Fruit fly (Drosophila melanogaster) whole organism, embryonic: ENCODE measurements around the gene CG7139.

Experiments
- Aef1 ChIP-seq: fragments of 200-800 bp; sonication (Bioruptor generic); IDR thresholded peaks from 3 replicates; pipeline ENCODE4 v1.3.6; 2022; ENCODE audit warnings: missing biosample characterization, missing genetic modification characterization
- Antp ChIP-seq: fragments of 200-800 bp; sonication (Bioruptor generic); optimal IDR thresholded peaks from 3 replicates; lab custom pipeline; 2016; ENCODE audit warnings: missing biosample characterization, missing genetic modification characterization
- BtbVII ChIP-seq: fragments of 200-800 bp; sonication (Bioruptor generic); optimal IDR thresholded peaks from 3 replicates; lab custom pipeline; 2017; ENCODE audit warnings: missing biosample characterization, mild to moderate bottlenecking, missing genetic modification characterization
- CG10543 ChIP-seq: fragments of 200-800 bp; sonication (Bioruptor generic); optimal IDR thresholded peaks from 3 replicates; lab custom pipeline; 2017; ENCODE audit warnings: missing biosample characterization, mild to moderate bottlenecking, missing genetic modification characterization, moderate library complexity
- CG12104 ChIP-seq: fragments of 200-800 bp; sonication (Bioruptor generic); optimal IDR thresholded peaks from 3 replicates; lab custom pipeline; 2016; ENCODE audit warnings: missing biosample characterization, missing genetic modification characterization
- CG12155 ChIP-seq: fragments of 200-800 bp; sonication (Bioruptor generic); optimal IDR thresholded peaks from 3 replicates; lab custom pipeline; 2016; ENCODE audit warnings: missing biosample characterization, missing genetic modification characterization
- CG13775 ChIP-seq: fragments of 200-800 bp; sonication (Bioruptor generic); optimal IDR thresholded peaks from 3 replicates; lab custom pipeline; 2017; ENCODE audit warnings: missing biosample characterization, mild to moderate bottlenecking, missing genetic modification characterization
- CG15269 ChIP-seq: fragments of 200-800 bp; sonication (Bioruptor generic); optimal IDR thresholded peaks from 2 replicates; lab custom pipeline; 2018; ENCODE audit warnings: missing biosample characterization, mild to moderate bottlenecking, missing genetic modification characterization, moderate library complexity
- CG17612 ChIP-seq: fragments of 200-800 bp; sonication (Bioruptor generic); IDR thresholded peaks from 2 replicates; pipeline ENCODE4 v1.3.6; 2022; ENCODE audit warnings: missing biosample characterization, missing genetic modification characterization
- CG2116 ChIP-seq: fragments of 200-800 bp; sonication (Bioruptor generic); optimal IDR thresholded peaks from 3 replicates; lab custom pipeline; 2018; ENCODE audit warnings: missing biosample characterization, mild to moderate bottlenecking, missing genetic modification characterization
- CG31365 ChIP-seq: fragments of 200-800 bp; sonication (Bioruptor generic); optimal IDR thresholded peaks from 2 replicates; lab custom pipeline; 2018; ENCODE audit warnings: missing biosample characterization, mild to moderate bottlenecking, missing genetic modification characterization
- CG31388 ChIP-seq: fragments of 200-800 bp; sonication (Bioruptor generic); optimal IDR thresholded peaks from 2 replicates; lab custom pipeline; 2016; ENCODE audit warnings: missing biosample characterization, missing genetic modification characterization
- CG3838 ChIP-seq: fragments of 200-800 bp; sonication (Bioruptor generic); optimal IDR thresholded peaks from 3 replicates; lab custom pipeline; 2016; ENCODE audit warnings: missing biosample characterization, missing genetic modification characterization
- CG4707 ChIP-seq: fragments of 200-800 bp; sonication (Bioruptor generic); optimal IDR thresholded peaks from 2 replicates; lab custom pipeline; 2018; ENCODE audit warnings: missing biosample characterization, mild to moderate bottlenecking, missing genetic modification characterization, moderate library complexity
- CG5953 ChIP-seq: fragments of 200-800 bp; sonication (Bioruptor generic); IDR thresholded peaks from 2 replicates; pipeline ENCODE4 v1.3.6; 2022; ENCODE audit warnings: missing biosample characterization, missing genetic modification characterization
- CG6854 ChIP-seq: fragments of 200-800 bp; sonication (Bioruptor generic); optimal IDR thresholded peaks from 3 replicates; lab custom pipeline; 2017; ENCODE audit warnings: missing biosample characterization, mild to moderate bottlenecking, missing genetic modification characterization
- CG7357 ChIP-seq: fragments of 200-800 bp; sonication (Bioruptor generic); IDR thresholded peaks from 3 replicates; pipeline ENCODE4 v1.3.6; 2022; ENCODE audit warnings: missing biosample characterization, missing genetic modification characterization
- CG7372 ChIP-seq: fragments of 200-800 bp; sonication (Bioruptor generic); IDR thresholded peaks from 2 replicates; pipeline ENCODE4 v1.3.6; 2022; ENCODE audit warnings: missing biosample characterization, missing genetic modification characterization
- CG7839 ChIP-seq: fragments of 200-800 bp; sonication (Bioruptor generic); optimal IDR thresholded peaks from 3 replicates; lab custom pipeline; 2018; ENCODE audit warnings: missing biosample characterization, mild to moderate bottlenecking, missing genetic modification characterization, moderate library complexity
- CG9817 ChIP-seq: fragments of 200-800 bp; sonication (Bioruptor generic); optimal IDR thresholded peaks from 2 replicates; lab custom pipeline; 2018; ENCODE audit warnings: missing biosample characterization, mild to moderate bottlenecking, missing genetic modification characterization, moderate library complexity
- CrebB ChIP-seq: fragments of 200-800 bp; sonication (Bioruptor generic); optimal IDR thresholded peaks from 3 replicates; lab custom pipeline; 2018; ENCODE audit warnings: missing biosample characterization, mild to moderate bottlenecking, missing genetic modification characterization
- D ChIP-seq, 2 experiments: fragments of 200-800 bp in 1 of 2; fragments of >200 bp in 1 of 2; sonication (Bioruptor generic) in 1 of 2; optimal IDR thresholded peaks; 2 replicates in 1 of 2; 3 replicates in 1 of 2; lab custom pipeline; 2017; ENCODE audit warnings: mild to moderate bottlenecking in 1 of 2, missing biosample characterization in 1 of 2, missing genetic modification characterization in 1 of 2, missing genetic modification reagents in 1 of 2
- Dbx ChIP-seq: fragments of 200-800 bp; sonication (Bioruptor generic); IDR thresholded peaks from 3 replicates; pipeline ENCODE4 v1.3.6; 2022; ENCODE audit warnings: missing biosample characterization, missing genetic modification characterization
- Dip2 ChIP-seq: fragments of 200-800 bp; sonication (Bioruptor generic); IDR thresholded peaks from 2 replicates; pipeline ENCODE4 v1.3.6; 2022; ENCODE audit warnings: missing biosample characterization, missing genetic modification characterization
- Dll ChIP-seq: fragments of 200-800 bp; sonication (Bioruptor generic); IDR thresholded peaks from 4 replicates; pipeline ENCODE4 v1.3.6; 2022; ENCODE audit warnings: missing biosample characterization, missing genetic modification characterization; ENCODE audit not compliant: partially characterized antibody
- Dp ChIP-seq: fragments of 200-800 bp; sonication (Bioruptor generic); optimal IDR thresholded peaks from 2 replicates; lab custom pipeline; 2018; ENCODE audit warnings: missing biosample characterization, mild to moderate bottlenecking, missing genetic modification characterization, moderate library complexity
- HLH4C ChIP-seq: fragments of 200-800 bp; sonication (Bioruptor generic); IDR thresholded peaks from 3 replicates; pipeline ENCODE4 v1.3.6; 2022; ENCODE audit warnings: missing biosample characterization, missing genetic modification characterization; ENCODE audit not compliant: partially characterized antibody
- Hr39 ChIP-seq: fragments of >200 bp; optimal IDR thresholded peaks from 2 replicates; lab custom pipeline; 2017
- NFAT ChIP-seq: fragments of 200-800 bp; sonication (Bioruptor generic); IDR thresholded peaks from 2 replicates; pipeline ENCODE4 v1.3.6; 2022; ENCODE audit warnings: missing biosample characterization, missing genetic modification characterization
- Nf-YC ChIP-seq: fragments of 200-800 bp; optimal IDR thresholded peaks from 3 replicates; lab custom pipeline; 2019; ENCODE audit warnings: missing biosample characterization, mild to moderate bottlenecking, missing genetic modification characterization, moderate library complexity
- Rx ChIP-seq: fragments of 200-800 bp; sonication (Bioruptor generic); IDR thresholded peaks from 2 replicates; pipeline ENCODE4 v1.3.6; 2022; ENCODE audit warnings: missing biosample characterization, missing genetic modification characterization
- Sox100B ChIP-seq: fragments of 200-800 bp; sonication (Bioruptor generic); optimal IDR thresholded peaks from 3 replicates; lab custom pipeline; 2018; ENCODE audit warnings: missing biosample characterization, mild to moderate bottlenecking, missing genetic modification characterization
- amos ChIP-seq: fragments of 200-800 bp; sonication (Bioruptor generic); IDR thresholded peaks from 2 replicates; pipeline ENCODE4 v1.3.6; 2022; ENCODE audit warnings: missing biosample characterization, missing genetic modification characterization; ENCODE audit not compliant: partially characterized antibody
- dati ChIP-seq: fragments of 200-800 bp; sonication (Bioruptor generic); IDR thresholded peaks from 2 replicates; pipeline ENCODE4 v1.3.6; 2022; ENCODE audit warnings: missing biosample characterization, missing genetic modification characterization
- dimm ChIP-seq: fragments of 200-800 bp; sonication (Bioruptor generic); IDR thresholded peaks from 2 replicates; pipeline ENCODE4 v1.3.6; 2022; ENCODE audit warnings: missing biosample characterization, missing genetic modification characterization
- ftz-f1 ChIP-seq: fragments of 200-800 bp; sonication (Bioruptor generic); optimal IDR thresholded peaks from 2 replicates; lab custom pipeline; 2016; ENCODE audit warnings: missing biosample characterization, missing genetic modification characterization
- gcm ChIP-seq: fragments of 200-800 bp; sonication (Bioruptor generic); optimal IDR thresholded peaks from 2 replicates; lab custom pipeline; 2019; ENCODE audit warnings: missing biosample characterization, mild to moderate bottlenecking, missing genetic modification characterization, moderate library complexity
- gsb ChIP-seq: fragments of 200-800 bp; sonication (Bioruptor generic); IDR thresholded peaks from 2 replicates; pipeline ENCODE4 v1.3.6; 2022; ENCODE audit warnings: missing biosample characterization, missing genetic modification characterization
- kay ChIP-seq: fragments of 200-800 bp; sonication (Bioruptor generic); optimal IDR thresholded peaks from 2 replicates; lab custom pipeline; 2016; ENCODE audit warnings: missing biosample characterization, missing genetic modification characterization
- ken ChIP-seq: fragments of 200-800 bp; sonication (Bioruptor generic); IDR thresholded peaks from 3 replicates; pipeline ENCODE4 v1.3.6; 2022; ENCODE audit warnings: missing biosample characterization, missing genetic modification characterization
- mld ChIP-seq: fragments of 200-800 bp; sonication (Bioruptor generic); IDR thresholded peaks from 3 replicates; pipeline ENCODE4 v1.3.6; 2022; ENCODE audit warnings: missing biosample characterization, missing genetic modification characterization; ENCODE audit not compliant: partially characterized antibody
- pfk ChIP-seq: fragments of 200-800 bp; sonication (Bioruptor generic); optimal IDR thresholded peaks from 2 replicates; lab custom pipeline; 2018; ENCODE audit warnings: missing biosample characterization, mild to moderate bottlenecking, missing genetic modification characterization, moderate library complexity
- run ChIP-seq: fragments of 200-800 bp; sonication (Bioruptor generic); optimal IDR thresholded peaks from 3 replicates; lab custom pipeline; 2018; ENCODE audit warnings: missing biosample characterization, mild to moderate bottlenecking, missing genetic modification characterization
- sc ChIP-seq, 3 experiments: fragments of >200 bp in 2 of 3; fragments of 200-800 bp in 1 of 3; sonication (Bioruptor generic) in 1 of 3; optimal IDR thresholded peaks; 2 replicates in 2 of 3; 3 replicates in 1 of 3; lab custom pipeline; 2017; ENCODE audit warnings: mild to moderate bottlenecking in 1 of 3, missing biosample characterization in 1 of 3, missing genetic modification characterization in 1 of 3, missing genetic modification reagents in 1 of 3
- sna ChIP-seq: fragments of 200-800 bp; sonication (Bioruptor generic); IDR thresholded peaks from 2 replicates; pipeline ENCODE4 v1.3.6; 2022; ENCODE audit warnings: missing biosample characterization, missing genetic modification characterization; ENCODE audit not compliant: partially characterized antibody
- tgo ChIP-seq: fragments of 200-800 bp; sonication (Bioruptor generic); IDR thresholded peaks from 3 replicates; pipeline ENCODE4 v1.3.6; 2022; ENCODE audit warnings: missing biosample characterization, missing genetic modification characterization
- tin ChIP-seq: fragments of 200-800 bp; sonication (Bioruptor generic); optimal IDR thresholded peaks from 3 replicates; lab custom pipeline; 2016; ENCODE audit warnings: missing biosample characterization, missing genetic modification characterization
- trem ChIP-seq: fragments of 200-800 bp; optimal IDR thresholded peaks from 3 replicates; lab custom pipeline; 2019; ENCODE audit warnings: missing biosample characterization, mild to moderate bottlenecking, missing genetic modification characterization, moderate library complexity
- wek ChIP-seq: fragments of 200-800 bp; sonication (Bioruptor generic); optimal IDR thresholded peaks from 3 replicates; lab custom pipeline; 2018; ENCODE audit warnings: missing biosample characterization, mild to moderate bottlenecking, missing genetic modification characterization, moderate library complexity
- zen2 ChIP-seq: fragments of 200-800 bp; sonication (Bioruptor generic); IDR thresholded peaks from 3 replicates; pipeline ENCODE4 v1.3.6; 2022; ENCODE audit warnings: missing biosample characterization, missing genetic modification characterization; ENCODE audit not compliant: partially characterized antibody

The CG7139 gene

dm6 chr3L:22065694-22066093, 6.0 kb downstream of the CG7139 start, which contains the start of gene CG14561 (continued):
- TF ChIP-seq sc (optimal IDR thresholded peaks at IDR 0.05; lab: Kevin White, UChicago) = no peak
- no peak for TF ChIP-seq sc (GFP tag; optimal IDR thresholded peaks at IDR 0.05; lab: Kevin White, UChicago)
- TF ChIP-seq dimm (GFP tag; lab: Robert Waterston, UW) = no peak
- no peak for TF ChIP-seq tgo (GFP tag; lab: Robert Waterston, UW)
- TF ChIP-seq CG12155 (GFP tag; lab: Kevin White, UChicago) = no peak
- peak; percentile 34 for TF ChIP-seq tin (GFP tag; lab: Kevin White, UChicago)
- TF ChIP-seq CG2116 (GFP tag; lab: Kevin White, UChicago) = peak; percentile 50
- TF ChIP-seq CG12104 (GFP tag; lab: Kevin White, UChicago) = no peak
- TF ChIP-seq Dip2 (GFP tag; lab: Robert Waterston, UW) = no peak
- TF ChIP-seq D (optimal IDR thresholded peaks at IDR 0.05; lab: Kevin White, UChicago) = no peak
- TF ChIP-seq D (GFP tag; optimal IDR thresholded peaks at IDR 0.05; lab: Kevin White, UChicago) = no peak
- no peak for TF ChIP-seq NFAT
- TF ChIP-seq gcm (GFP tag; lab: Kevin White, UChicago) = peak; percentile 37
- TF ChIP-seq Dbx = 0 out of 3 replicates have a peak, but pooled peaks have one; percentile 29
- no peak for TF ChIP-seq CG4707 (GFP tag; lab: Kevin White, UChicago)
- peak; percentile 19 for TF ChIP-seq Antp (GFP tag; lab: Kevin White, UChicago)
- peak; percentile 87 for TF ChIP-seq zen2 (GFP tag; lab: Robert Waterston, UW)
- TF ChIP-seq Aef1 = no peak
- TF ChIP-seq CG9817 (tag; lab: Kevin White, UChicago) = peak; percentile 4
- no peak for TF ChIP-seq CG15269
- TF ChIP-seq sna (GFP tag; lab: Robert Waterston, UW) = peak; percentile 93
- TF ChIP-seq CG13775 (GFP tag; lab: Kevin White, UChicago) = no peak
- no peak for TF ChIP-seq CG17612 (GFP tag; lab: Robert Waterston, UW)
- TF ChIP-seq CG31365 (tag; lab: Kevin White, UChicago) = no peak
- no peak for TF ChIP-seq ftz-f1 (GFP tag; lab: Kevin White, UChicago)
- TF ChIP-seq Nf-YC (tag; lab: Kevin White, UChicago) = no peak
- TF ChIP-seq CG3838 (GFP tag; lab: Kevin White, UChicago) = peak; percentile 10
- TF ChIP-seq run (tag; lab: Kevin White, UChicago) = no peak
- peak; percentile 10 for TF ChIP-seq pfk (GFP tag; lab: Kevin White, UChicago)
- no peak for TF ChIP-seq CG10543 (GFP tag; lab: Kevin White, UChicago)
- TF ChIP-seq wek (GFP tag; lab: Kevin White, UChicago) = no peak
- TF ChIP-seq CG7372 (GFP tag; lab: Robert Waterston, UW) = no peak
- TF ChIP-seq Hr39 (lab: Kevin White, UChicago) = no peak
- TF ChIP-seq CG7357 (GFP tag; lab: Robert Waterston, UW) = no peak
- no peak for TF ChIP-seq kay (GFP tag; lab: Kevin White, UChicago)
- TF ChIP-seq trem (tag; lab: Kevin White, UChicago) = peak; percentile 71
- TF ChIP-seq CrebB (tag; lab: Kevin White, UChicago) = no peak
- peak; percentile 94 for TF ChIP-seq Dll
- peak; percentile 96 for TF ChIP-seq amos (GFP tag; lab: Robert Waterston, UW)
- TF ChIP-seq BtbVII (GFP tag; lab: Kevin White, UChicago) = no peak
- peak; percentile 71 for TF ChIP-seq Dp
- TF ChIP-seq ken = no peak; the same call in 2 of the 3 replicates
- no peak for TF ChIP-seq gsb (GFP tag; lab: Robert Waterston, UW)
- TF ChIP-seq CG31388 (GFP tag; lab: Kevin White, UChicago) = no peak
- TF ChIP-seq Sox100B (GFP tag; lab: Kevin White, UChicago) = no peak
- TF ChIP-seq Rx (GFP tag; lab: Robert Waterston, UW) = no peak
- no peak for TF ChIP-seq CG6854 (GFP tag; lab: Kevin White, UChicago)
- peak; percentile 89 for TF ChIP-seq HLH4C (GFP tag; lab: Robert Waterston, UW)
- peak; percentile 92 for TF ChIP-seq mld
- TF ChIP-seq CG5953 (GFP tag; lab: Robert Waterston, UW) = no peak
- no peak for TF ChIP-seq dati (GFP tag; lab: Robert Waterston, UW)
- TF ChIP-seq CG7839 (tag; lab: Kevin White, UChicago) = no peak
